Fruit fly (Drosophila melanogaster) whole organism, embryonic: ENCODE results near the gene CG43815.

Source experiments
- ATbp ChIP-seq: fragments of 200-800 bp; sonication (Bioruptor generic); optimal IDR thresholded peaks from 2 replicates; lab custom pipeline; 2017; ENCODE audit warnings: missing biosample characterization, mild to moderate bottlenecking, missing genetic modification characterization, missing genetic modification reagents
- Atf3 ChIP-seq: fragments of 200-800 bp; sonication (Bioruptor generic); optimal IDR thresholded peaks from 3 replicates; lab custom pipeline; 2016; ENCODE audit warnings: missing biosample characterization, missing genetic modification characterization
- Bdp1 ChIP-seq: fragments of 200-800 bp; sonication (Bioruptor generic); optimal IDR thresholded peaks from 3 replicates; lab custom pipeline; 2016; ENCODE audit warnings: missing biosample characterization, missing genetic modification characterization
- Bteb2 ChIP-seq: fragments of 200-800 bp; sonication (Bioruptor generic); optimal IDR thresholded peaks from 2 replicates; lab custom pipeline; 2016; ENCODE audit warnings: missing biosample characterization, missing genetic modification characterization
- CG10431 ChIP-seq: fragments of 200-800 bp; sonication (Bioruptor generic); optimal IDR thresholded peaks from 3 replicates; lab custom pipeline; 2018; ENCODE audit warnings: missing biosample characterization, mild to moderate bottlenecking, missing genetic modification characterization
- CG10543 ChIP-seq: fragments of 200-800 bp; sonication (Bioruptor generic); optimal IDR thresholded peaks from 3 replicates; lab custom pipeline; 2017; ENCODE audit warnings: missing biosample characterization, mild to moderate bottlenecking, missing genetic modification characterization, moderate library complexity
- CG14014 ChIP-seq: fragments of 200-800 bp; sonication (Bioruptor generic); IDR thresholded peaks from 2 replicates; pipeline ENCODE4 v1.3.6; 2022; ENCODE audit warnings: missing biosample characterization, missing genetic modification characterization
- CG14860 ChIP-seq: fragments of 200-800 bp; sonication (Bioruptor generic); IDR thresholded peaks from 3 replicates; pipeline ENCODE4 v1.3.6; 2022; ENCODE audit warnings: missing biosample characterization, missing genetic modification characterization; ENCODE audit not compliant: partially characterized antibody
- CG15514 ChIP-seq: fragments of 200-800 bp; sonication (Bioruptor generic); optimal IDR thresholded peaks from 3 replicates; lab custom pipeline; 2017; ENCODE audit warnings: missing biosample characterization, missing genetic modification characterization, mild to moderate bottlenecking, moderate library complexity, missing genetic modification reagents
- CG17361 ChIP-seq: fragments of 200-800 bp; sonication (Bioruptor generic); IDR thresholded peaks from 3 replicates; pipeline ENCODE4 v1.3.6; 2022; ENCODE audit warnings: missing biosample characterization, missing genetic modification characterization
- CG17612 ChIP-seq: fragments of 200-800 bp; sonication (Bioruptor generic); IDR thresholded peaks from 2 replicates; pipeline ENCODE4 v1.3.6; 2022; ENCODE audit warnings: missing biosample characterization, missing genetic modification characterization
- CG17829 ChIP-seq: fragments of 200-800 bp; optimal IDR thresholded peaks from 2 replicates; lab custom pipeline; 2019; ENCODE audit warnings: missing biosample characterization, mild to moderate bottlenecking, missing genetic modification characterization, moderate library complexity
- CG17912 ChIP-seq: fragments of 200-800 bp; sonication (Bioruptor generic); optimal IDR thresholded peaks from 2 replicates; lab custom pipeline; 2018; ENCODE audit warnings: missing biosample characterization, mild to moderate bottlenecking, missing genetic modification characterization
- CG1792 ChIP-seq: fragments of 200-800 bp; sonication (Bioruptor generic); optimal IDR thresholded peaks from 2 replicates; lab custom pipeline; 2016; ENCODE audit warnings: missing biosample characterization, missing genetic modification characterization
- CG2678 ChIP-seq: fragments of 200-800 bp; sonication (Bioruptor generic); optimal IDR thresholded peaks from 3 replicates; lab custom pipeline; 2019; ENCODE audit warnings: missing biosample characterization, mild to moderate bottlenecking, missing genetic modification characterization, moderate library complexity
- CG32532 ChIP-seq: fragments of 200-800 bp; sonication (Bioruptor generic); IDR thresholded peaks from 2 replicates; pipeline ENCODE4 v1.3.6; 2022; ENCODE audit warnings: missing biosample characterization, missing genetic modification characterization
- CG34224 ChIP-seq: fragments of 200-800 bp; sonication (Bioruptor generic); IDR thresholded peaks from 3 replicates; pipeline ENCODE4 v1.3.6; 2022; ENCODE audit warnings: missing biosample characterization, missing genetic modification characterization; ENCODE audit not compliant: partially characterized antibody
- CG3847 ChIP-seq: fragments of 200-800 bp; sonication (Bioruptor generic); IDR thresholded peaks from 2 replicates; pipeline ENCODE4 v1.3.6; 2022; ENCODE audit warnings: missing biosample characterization, missing genetic modification characterization
- CG6683 ChIP-seq: fragments of 200-800 bp; sonication (Bioruptor generic); optimal IDR thresholded peaks from 2 replicates; lab custom pipeline; 2017; ENCODE audit warnings: missing biosample characterization, mild to moderate bottlenecking, missing genetic modification characterization, missing genetic modification reagents
- CG7928 ChIP-seq: fragments of 200-800 bp; sonication (Bioruptor generic); optimal IDR thresholded peaks from 2 replicates; lab custom pipeline; 2017; ENCODE audit warnings: missing biosample characterization, mild to moderate bottlenecking, missing genetic modification characterization
- CG9215 ChIP-seq: fragments of 200-800 bp; sonication (Bioruptor generic); IDR thresholded peaks from 2 replicates; pipeline ENCODE4 v1.3.6; 2022; ENCODE audit warnings: missing biosample characterization, missing genetic modification characterization
- Chrac-16 ChIP-seq: fragments of 200-800 bp; sonication (Bioruptor generic); optimal IDR thresholded peaks from 3 replicates; lab custom pipeline; 2016; ENCODE audit warnings: missing biosample characterization, missing genetic modification characterization
- Fer3 ChIP-seq: fragments of 200-800 bp; sonication (Bioruptor generic); optimal IDR thresholded peaks from 2 replicates; lab custom pipeline; 2018; ENCODE audit warnings: missing biosample characterization, mild to moderate bottlenecking, missing genetic modification characterization, moderate library complexity
- Gug ChIP-seq: fragments of 200-800 bp; sonication (Bioruptor generic); IDR thresholded peaks from 4 replicates; pipeline ENCODE4 v1.3.6; 2022; ENCODE audit warnings: missing biosample characterization, missing genetic modification characterization
- HHEX ChIP-seq: fragments of 200-800 bp; sonication (Bioruptor generic); optimal IDR thresholded peaks from 3 replicates; lab custom pipeline; 2017; ENCODE audit warnings: missing biosample characterization, mild to moderate bottlenecking, missing genetic modification characterization, missing genetic modification reagents
- Myb ChIP-seq: fragments of 200-800 bp; sonication (Bioruptor generic); optimal IDR thresholded peaks from 2 replicates; lab custom pipeline; 2016; ENCODE audit warnings: missing biosample characterization, missing genetic modification characterization
- Sin3A ChIP-seq: fragments of >200 bp; optimal IDR thresholded peaks from 2 replicates; lab custom pipeline; 2018
- Taf1 ChIP-seq: fragments of 200-800 bp; sonication (Bioruptor generic); IDR thresholded peaks from 2 replicates; pipeline ENCODE4 v1.3.6; 2022; ENCODE audit warnings: missing biosample characterization, missing genetic modification characterization
- Xrp1 ChIP-seq: fragments of 200-800 bp; sonication (Bioruptor generic); IDR thresholded peaks from 2 replicates; pipeline ENCODE4 v1.3.6; 2022; ENCODE audit warnings: missing biosample characterization, missing genetic modification characterization
- amos ChIP-seq: fragments of 200-800 bp; sonication (Bioruptor generic); IDR thresholded peaks from 2 replicates; pipeline ENCODE4 v1.3.6; 2022; ENCODE audit warnings: missing biosample characterization, missing genetic modification characterization; ENCODE audit not compliant: partially characterized antibody
- bbx ChIP-seq: fragments of 200-800 bp; sonication (Bioruptor generic); IDR thresholded peaks from 2 replicates; pipeline ENCODE4 v1.3.6; 2022; ENCODE audit warnings: missing biosample characterization, missing genetic modification characterization; ENCODE audit not compliant: partially characterized antibody
- bowl ChIP-seq: fragments of 200-800 bp; sonication (Bioruptor generic); IDR thresholded peaks from 2 replicates; pipeline ENCODE4 v1.3.6; 2022; ENCODE audit warnings: missing biosample characterization, missing genetic modification characterization
- cg ChIP-seq: fragments of 200-800 bp; sonication (Bioruptor generic); optimal IDR thresholded peaks from 3 replicates; lab custom pipeline; 2019; ENCODE audit warnings: missing biosample characterization, mild to moderate bottlenecking, missing genetic modification characterization, moderate library complexity
- ci ChIP-seq: fragments of 200-800 bp; sonication (Bioruptor generic); IDR thresholded peaks from 3 replicates; pipeline ENCODE4 v1.3.6; 2022; ENCODE audit warnings: missing biosample characterization, missing genetic modification characterization
- crc ChIP-seq: fragments of 200-800 bp; sonication (Bioruptor generic); optimal IDR thresholded peaks from 2 replicates; lab custom pipeline; 2016; ENCODE audit warnings: missing biosample characterization, missing genetic modification characterization
- cwo ChIP-seq: fragments of 200-800 bp; sonication (Bioruptor generic); optimal IDR thresholded peaks from 3 replicates; lab custom pipeline; 2017; ENCODE audit warnings: missing biosample characterization, missing genetic modification characterization, mild to moderate bottlenecking, moderate library complexity, missing genetic modification reagents
- ems ChIP-seq: fragments of 200-800 bp; sonication (Bioruptor generic); optimal IDR thresholded peaks from 3 replicates; lab custom pipeline; 2016; ENCODE audit warnings: missing biosample characterization, missing genetic modification characterization
- gcm ChIP-seq: fragments of 200-800 bp; sonication (Bioruptor generic); optimal IDR thresholded peaks from 2 replicates; lab custom pipeline; 2019; ENCODE audit warnings: missing biosample characterization, mild to moderate bottlenecking, missing genetic modification characterization, moderate library complexity
- gcm2 ChIP-seq: fragments of 200-800 bp; sonication (Bioruptor generic); optimal IDR thresholded peaks from 2 replicates; lab custom pipeline; 2016; ENCODE audit warnings: missing biosample characterization, missing genetic modification characterization
- insv ChIP-seq, 2 experiments: fragments of 200-800 bp; sonication (Bioruptor generic); optimal IDR thresholded peaks; 3 replicates each; lab custom pipeline; 2016 to 2018; ENCODE audit warnings: missing biosample characterization in 2 of 2, missing genetic modification characterization in 2 of 2
- lmd ChIP-seq: fragments of 200-800 bp; sonication (Bioruptor generic); IDR thresholded peaks from 2 replicates; pipeline ENCODE4 v1.3.6; 2022; ENCODE audit warnings: missing biosample characterization, missing genetic modification characterization
- lola ChIP-seq, 3 experiments: fragments of >200 bp in 2 of 3; fragments of 200-800 bp in 1 of 3; sonication (Bioruptor generic) in 1 of 3; optimal IDR thresholded peaks; 2 replicates each; lab custom pipeline; 2017 to 2019; ENCODE audit warnings: missing biosample characterization in 3 of 3, missing genetic modification characterization in 3 of 3, mild to moderate bottlenecking in 1 of 3, moderate library complexity in 1 of 3
- lov ChIP-seq, 2 experiments: fragments of 200-800 bp in 1 of 2; fragments of >200 bp in 1 of 2; sonication (Bioruptor generic) in 1 of 2; IDR thresholded peaks in 1 of 2; optimal IDR thresholded peaks in 1 of 2; 2 replicates in 1 of 2; 3 replicates in 1 of 2; pipeline versions ENCODE4 v1.3.6 to Lab custom; 2017 to 2022; ENCODE audit warnings: missing biosample characterization in 1 of 2, missing genetic modification characterization in 1 of 2
- pan ChIP-seq, 4 experiments: fragments of >200 bp in 3 of 4; fragments of 200-800 bp in 1 of 4; sonication (Bioruptor generic) in 1 of 4; optimal IDR thresholded peaks in 3 of 4; IDR thresholded peaks in 1 of 4; 2 replicates each; pipeline versions ENCODE4 v1.3.6 to Lab custom; 2017 to 2022; ENCODE audit warnings: missing biosample characterization in 2 of 4, missing genetic modification characterization in 2 of 4, mixed read lengths in 1 of 4
- psq ChIP-seq: fragments of 200-800 bp; sonication (Bioruptor generic); optimal IDR thresholded peaks from 2 replicates; lab custom pipeline; 2017; ENCODE audit warnings: missing biosample characterization, missing genetic modification characterization
- stc ChIP-seq: fragments of 200-800 bp; sonication (Bioruptor generic); IDR thresholded peaks from 2 replicates; pipeline ENCODE4 v1.3.6; 2022; ENCODE audit warnings: missing biosample characterization, missing genetic modification characterization
- unc-4 ChIP-seq: fragments of 200-800 bp; sonication (Bioruptor generic); IDR thresholded peaks from 2 replicates; pipeline ENCODE4 v1.3.6; 2022; ENCODE audit warnings: missing biosample characterization, missing genetic modification characterization; ENCODE audit not compliant: partially characterized antibody
- z ChIP-seq: fragments of 200-800 bp; sonication (Bioruptor generic); IDR thresholded peaks from 3 replicates; pipeline ENCODE4 v1.3.6; 2022; ENCODE audit warnings: missing biosample characterization, missing genetic modification characterization
- zen2 ChIP-seq: fragments of 200-800 bp; sonication (Bioruptor generic); IDR thresholded peaks from 3 replicates; pipeline ENCODE4 v1.3.6; 2022; ENCODE audit warnings: missing biosample characterization, missing genetic modification characterization; ENCODE audit not compliant: partially characterized antibody

CG43815 gene

dm6 chr2L:3587286-3587685, 11.3 kb downstream of the CG43815 start (continued):
- TF ChIP-seq CG3847 (GFP tag; lab: Robert Waterston, UW), result 0 out of 2 replicates have a peak, but pooled peaks have one; percentile 24
- no peak for TF ChIP-seq bbx (GFP tag; lab: Robert Waterston, UW)
- TF ChIP-seq cwo (GFP tag; lab: Kevin White, UChicago), result no peak
- TF ChIP-seq Chrac-16 (GFP tag; lab: Kevin White, UChicago), result peak; percentile 46
- TF ChIP-seq Taf1 (GFP tag; lab: Robert Waterston, UW), result no peak
- TF ChIP-seq zen2 (GFP tag; lab: Robert Waterston, UW), result no peak
- TF ChIP-seq Atf3, result no peak
- no peak for TF ChIP-seq unc-4 (GFP tag; lab: Robert Waterston, UW)
- TF ChIP-seq Bdp1 (GFP tag; lab: Kevin White, UChicago), result no peak
- TF ChIP-seq insv (GFP tag; optimal IDR thresholded peaks at IDR 0.05; lab: Kevin White, UChicago), result no peak
- no peak for TF ChIP-seq CG32532 (GFP tag; lab: Robert Waterston, UW)
- TF ChIP-seq bowl (GFP tag; lab: Robert Waterston, UW), result no peak
- TF ChIP-seq ATbp, result peak; percentile 43
- TF ChIP-seq stc (GFP tag; lab: Robert Waterston, UW), result no peak
- peak; percentile 57 for TF ChIP-seq CG17829 (tag; lab: Kevin White, UChicago)
- TF ChIP-seq lov (optimal IDR thresholded peaks at IDR 0.05; lab: Kevin White, UChicago), result no peak
- TF ChIP-seq lov (GFP tag; IDR thresholded peaks at IDR 0.05; lab: Robert Waterston, UW), result no peak
- no peak for TF ChIP-seq CG34224 (GFP tag; lab: Robert Waterston, UW)
- no peak for TF ChIP-seq CG10431 (GFP tag; lab: Kevin White, UChicago)
- TF ChIP-seq psq, result no peak
- TF ChIP-seq CG7928, result no peak
- TF ChIP-seq ems (GFP tag; lab: Kevin White, UChicago), result no peak
- TF ChIP-seq CG14860 (GFP tag; lab: Robert Waterston, UW), result no peak
- TF ChIP-seq lmd (GFP tag; lab: Robert Waterston, UW), result peak; percentile 29; the same call in 1 of the 2 replicates
- peak; percentile 36 for TF ChIP-seq gcm
- peak in 1 of 3 experiments; percentile 74 for TF ChIP-seq lola (GFP tag; optimal IDR thresholded peaks at IDR 0.05; lab: Kevin White, UChicago)
- TF ChIP-seq ci (GFP tag; lab: Robert Waterston, UW), result peak; percentile 67; the same call in 2 of the 3 replicates
- TF ChIP-seq CG17361, result peak; percentile 64
- no peak for TF ChIP-seq HHEX (GFP tag; lab: Kevin White, UChicago)
- no peak; the same call in 2 of the 3 replicates for TF ChIP-seq z (GFP tag; lab: Robert Waterston, UW)
- TF ChIP-seq amos (GFP tag; lab: Robert Waterston, UW), result no peak
- no peak for TF ChIP-seq pan (optimal IDR thresholded peaks at IDR 0.05; lab: Kevin White, UChicago)
- peak in 1 of 2 experiments; percentile 59 for TF ChIP-seq pan (GFP tag; optimal IDR thresholded peaks at IDR 0.05 in 1 of 2, IDR thresholded peaks at IDR 0.05 in 1 of 2)
- no peak for TF ChIP-seq Myb (GFP tag; lab: Kevin White, UChicago)
- no peak for TF ChIP-seq Sin3A (lab: Kevin White, UChicago)
- no peak for TF ChIP-seq crc
- TF ChIP-seq Gug (GFP tag; lab: Robert Waterston, UW), result no peak
- TF ChIP-seq CG6683 (GFP tag; lab: Kevin White, UChicago), result no peak
- TF ChIP-seq Xrp1, result peak; percentile 80
- no peak for TF ChIP-seq CG9215 (GFP tag; lab: Robert Waterston, UW)
- no peak for TF ChIP-seq gcm2 (GFP tag; lab: Kevin White, UChicago)
- TF ChIP-seq CG14014, result 0 out of 2 replicates have a peak, but pooled peaks have one; percentile 15
- TF ChIP-seq cg, result no peak
- TF ChIP-seq CG15514, result no peak
- TF ChIP-seq CG17612, result no peak
- peak; percentile 48 for TF ChIP-seq CG2678 (tag; lab: Kevin White, UChicago)
- no peak for TF ChIP-seq Fer3 (tag; lab: Kevin White, UChicago)
- TF ChIP-seq CG17912 (GFP tag; lab: Kevin White, UChicago), result no peak
- no peak for TF ChIP-seq Bteb2
- TF ChIP-seq CG1792 (GFP tag; lab: Kevin White, UChicago), result no peak
- TF ChIP-seq CG10543, result no peak
